Fruit fly (Drosophila melanogaster) whole organism, wandering third instar larva: ENCODE data around the gene hiro.
A peak's percentile ranks its signal among the peaks of the same experiment; 100 is the strongest.

ENCODE experiments used
- Abd-B ChIP-seq: fragments of >200 bp; optimal IDR thresholded peaks from 2 replicates; lab custom pipeline; 2017; ENCODE audit warnings: missing biosample characterization, missing genetic modification characterization
- CG32264 ChIP-seq: fragments of 200-800 bp; sonication (Bioruptor generic); optimal IDR thresholded peaks from 2 replicates; lab custom pipeline; 2016; ENCODE audit warnings: missing biosample characterization, missing genetic modification characterization
- CG9705 ChIP-seq: fragments of 200-800 bp; sonication (Bioruptor generic); optimal IDR thresholded peaks from 2 replicates; lab custom pipeline; 2018; ENCODE audit warnings: missing biosample characterization, mild to moderate bottlenecking, missing genetic modification characterization
- CrebA ChIP-seq: fragments of 200-800 bp; sonication (Bioruptor generic); optimal IDR thresholded peaks from 2 replicates; lab custom pipeline; 2016; ENCODE audit warnings: missing biosample characterization, mild to moderate bottlenecking, missing genetic modification characterization, borderline replicate concordance
- Dfd ChIP-seq: fragments of >200 bp; optimal IDR thresholded peaks from 2 replicates; lab custom pipeline; 2017; ENCODE audit warnings: missing biosample characterization, missing genetic modification characterization
- Dif ChIP-seq: fragments of 200-275, 200-300 bp; sonication (Bioruptor generic); optimal IDR thresholded peaks from 2 replicates; lab custom pipeline; 2018; ENCODE audit warnings: missing biosample characterization, missing genetic modification characterization; ENCODE audit not compliant: partially characterized antibody
- GATAd ChIP-seq: sonication (Bioruptor generic); optimal IDR thresholded peaks from 2 replicates; lab custom pipeline; 2016; ENCODE audit warnings: missing biosample characterization, missing genetic modification characterization
- HLH106 ChIP-seq: fragments of 200-800 bp; optimal IDR thresholded peaks from 3 replicates; lab custom pipeline; 2019; ENCODE audit warnings: missing biosample characterization, mild to moderate bottlenecking, missing genetic modification characterization, moderate library complexity
- Hnf4 ChIP-seq: fragments of 200-800 bp; sonication (Bioruptor generic); optimal IDR thresholded peaks from 2 replicates; lab custom pipeline; 2016; ENCODE audit warnings: missing biosample characterization, mild to moderate bottlenecking, missing genetic modification characterization
- Hr78 ChIP-seq: fragments of >200 bp; optimal IDR thresholded peaks from 2 replicates; lab custom pipeline; 2017; ENCODE audit warnings: missing biosample characterization, missing genetic modification characterization
- Hr83 ChIP-seq: fragments of 200-300 bp; sonication (Bioruptor generic); optimal IDR thresholded peaks from 2 replicates; lab custom pipeline; 2016; ENCODE audit warnings: missing biosample characterization, mild to moderate bottlenecking, missing genetic modification characterization, moderate library complexity; ENCODE audit not compliant: poor library complexity, severe bottlenecking
- Jra ChIP-seq: sonication (Bioruptor generic); optimal IDR thresholded peaks from 2 replicates; lab custom pipeline; 2016; ENCODE audit warnings: missing biosample characterization, missing genetic modification characterization
- Mio ChIP-seq: sonication (Bioruptor generic); optimal IDR thresholded peaks from 2 replicates; lab custom pipeline; 2016; ENCODE audit warnings: missing biosample characterization, missing genetic modification characterization
- Myc ChIP-seq: fragments of >200 bp; optimal IDR thresholded peaks from 2 replicates; lab custom pipeline; 2017
- N ChIP-seq: fragments of >200 bp; optimal IDR thresholded peaks from 2 replicates; lab custom pipeline; 2018; ENCODE audit warnings: missing biosample characterization, missing external identifiers, missing genetic modification characterization
- OdsH ChIP-seq: fragments of 200-800 bp; sonication (Bioruptor generic); optimal IDR thresholded peaks from 2 replicates; lab custom pipeline; 2016; ENCODE audit warnings: missing biosample characterization, mild to moderate bottlenecking, missing genetic modification characterization
- Rel ChIP-seq, 2 experiments: fragments of 200-800 bp; sonication (Bioruptor generic) in 1 of 2; optimal IDR thresholded peaks; 2 replicates in 1 of 2; 3 replicates in 1 of 2; lab custom pipeline; 2016 to 2019; ENCODE audit warnings: mild to moderate bottlenecking in 2 of 2, missing biosample characterization in 2 of 2, missing genetic modification characterization in 2 of 2, moderate library complexity in 1 of 2
- Sp1 ChIP-seq: fragments of 200-800 bp; sonication (Bioruptor generic); optimal IDR thresholded peaks from 3 replicates; lab custom pipeline; 2019; ENCODE audit warnings: missing biosample characterization, mild to moderate bottlenecking, missing genetic modification characterization, moderate library complexity
- Vsx2 ChIP-seq: fragments of 200-300, 225-300 bp; sonication (Bioruptor generic); optimal IDR thresholded peaks from 2 replicates; lab custom pipeline; 2018; ENCODE audit warnings: missing biosample characterization, missing genetic modification characterization; ENCODE audit not compliant: partially characterized antibody
- br ChIP-seq: fragments of 200-800 bp; sonication (Bioruptor generic); optimal IDR thresholded peaks from 2 replicates; lab custom pipeline; 2016; ENCODE audit warnings: missing biosample characterization, missing genetic modification characterization
- brk ChIP-seq: fragments of 200-800 bp; sonication (Bioruptor generic); optimal IDR thresholded peaks from 2 replicates; lab custom pipeline; 2016; ENCODE audit warnings: missing biosample characterization, mild to moderate bottlenecking, missing genetic modification characterization
- dl ChIP-seq, 2 experiments: fragments of 175-275, 200-275 bp in 1 of 2; fragments of 200-275 bp in 1 of 2; sonication (Bioruptor generic); optimal IDR thresholded peaks; lab custom pipeline; 2018; ENCODE audit warnings: mild to moderate bottlenecking in 2 of 2, missing biosample characterization in 2 of 2, missing genetic modification characterization in 2 of 2, moderate library complexity in 2 of 2; ENCODE audit not compliant: partially characterized antibody in 2 of 2, insufficient read depth in 1 of 2
- dmrt93B ChIP-seq: fragments of 200-800 bp; sonication (Bioruptor generic); optimal IDR thresholded peaks from 2 replicates; lab custom pipeline; 2018; ENCODE audit warnings: missing biosample characterization, mild to moderate bottlenecking, missing genetic modification characterization
- dsf ChIP-seq: sonication (Bioruptor generic); optimal IDR thresholded peaks from 2 replicates; lab custom pipeline; 2016; ENCODE audit warnings: missing biosample characterization, missing genetic modification characterization, borderline replicate concordance
- ey ChIP-seq: fragments of 200-800 bp; sonication (Bioruptor generic); optimal IDR thresholded peaks from 2 replicates; lab custom pipeline; 2016; ENCODE audit warnings: missing biosample characterization, missing genetic modification characterization
- foxo ChIP-seq, 2 experiments: fragments of 200-800 bp; sonication (Bioruptor generic); optimal IDR thresholded peaks; 2 replicates in 1 of 2; 3 replicates in 1 of 2; lab custom pipeline; 2016 to 2017; ENCODE audit warnings: missing biosample characterization in 2 of 2, missing genetic modification characterization in 2 of 2
- fru ChIP-seq: fragments of 200-800 bp; sonication (Bioruptor generic); optimal IDR thresholded peaks from 3 replicates; lab custom pipeline; 2016; ENCODE audit warnings: missing biosample characterization, mild to moderate bottlenecking, missing genetic modification characterization
- h ChIP-seq: fragments of 200-800 bp; sonication (Bioruptor generic); optimal IDR thresholded peaks from 3 replicates; lab custom pipeline; 2016; ENCODE audit warnings: missing biosample characterization, mild to moderate bottlenecking, missing genetic modification characterization
- jim ChIP-seq: fragments of 175-275, 200-325 bp; sonication (Bioruptor generic); optimal IDR thresholded peaks from 2 replicates; lab custom pipeline; 2016; ENCODE audit warnings: missing biosample characterization, mild to moderate bottlenecking, missing genetic modification characterization
- lola ChIP-seq: fragments of >200 bp; optimal IDR thresholded peaks from 2 replicates; lab custom pipeline; 2017; ENCODE audit warnings: missing biosample characterization, missing genetic modification characterization
- pan ChIP-seq: fragments of >200 bp; optimal IDR thresholded peaks from 2 replicates; lab custom pipeline; 2017
- psq ChIP-seq: fragments of 200-800 bp; sonication (Bioruptor generic); optimal IDR thresholded peaks from 3 replicates; lab custom pipeline; 2017; ENCODE audit warnings: missing biosample characterization, mild to moderate bottlenecking, missing genetic modification characterization, moderate library complexity
- rgr ChIP-seq: fragments of 200-800 bp; sonication (Bioruptor generic); optimal IDR thresholded peaks from 3 replicates; lab custom pipeline; 2016; ENCODE audit warnings: missing biosample characterization, mild to moderate bottlenecking, missing genetic modification characterization
- sage ChIP-seq: fragments of 200-800 bp; sonication (Bioruptor generic); optimal IDR thresholded peaks from 2 replicates; lab custom pipeline; 2016; ENCODE audit warnings: missing biosample characterization, mild to moderate bottlenecking, missing genetic modification characterization
- sv ChIP-seq: fragments of 200-800 bp; sonication (Bioruptor generic); optimal IDR thresholded peaks from 3 replicates; lab custom pipeline; 2016; ENCODE audit warnings: missing biosample characterization, missing genetic modification characterization
- tai ChIP-seq: sonication (Bioruptor generic); optimal IDR thresholded peaks from 2 replicates; lab custom pipeline; 2016; ENCODE audit warnings: missing biosample characterization, missing genetic modification characterization
- usp ChIP-seq: fragments of >200 bp; optimal IDR thresholded peaks from 2 replicates; lab custom pipeline; 2017; ENCODE audit warnings: missing biosample characterization, missing genetic modification characterization
- woc ChIP-seq: sonication (Bioruptor generic); optimal IDR thresholded peaks from 2 replicates; lab custom pipeline; 2016; ENCODE audit warnings: missing biosample characterization, mild to moderate bottlenecking, missing genetic modification characterization

The hiro gene

dm6 chr3L:725527-726191 is 37.9 kb upstream of the hiro start:
- TF ChIP-seq Hr83 (GFP tag; lab: Kevin White, UChicago) (peak; percentile 11), CrebA (peak; percentile 33), h (GFP tag; lab: Kevin White, UChicago) (peak; percentile 89), dmrt93B (peak; percentile 62), rgr (GFP tag; lab: Kevin White, UChicago) (peak; percentile 87), Sp1 (peak; percentile 82), Dfd (no peak), br (peak; percentile 83), pan (lab: Kevin White, UChicago) (no peak), jim (GFP tag; lab: Kevin White, UChicago) (no peak), usp (no peak), HLH106 (tag; lab: Kevin White, UChicago) (peak; percentile 75), sv (GFP tag; lab: Kevin White, UChicago) (peak; percentile 53), woc (GFP tag; lab: Kevin White, UChicago) (peak; percentile 64), lola (GFP tag; lab: Kevin White, UChicago) (no peak), ey (GFP tag; lab: Kevin White, UChicago) (peak; percentile 87), Hnf4 (GFP tag; lab: Kevin White, UChicago) (peak; percentile 85), Jra (peak; percentile 52), tai (GFP tag; lab: Kevin White, UChicago) (peak; percentile 24), CG32264 (GFP tag; lab: Kevin White, UChicago) (peak; percentile 71), CG9705 (GFP tag; lab: Kevin White, UChicago) (no peak), dsf (GFP tag; lab: Kevin White, UChicago) (no peak), Hr78 (GFP tag; lab: Kevin White, UChicago) (no peak), sage (peak; percentile 70), dl (GFP tag; optimal IDR thresholded peaks at IDR 0.05; lab: Kevin White, UChicago; ENCODE audit: insufficient read depth in 1 of 2, partially characterized antibody in 2 of 2) (no peak), brk (GFP tag; lab: Kevin White, UChicago) (peak; percentile 73), psq (peak; percentile 70), Rel (GFP tag; optimal IDR thresholded peaks at IDR 0.05; lab: Kevin White, UChicago) (no peak), Rel (tag; optimal IDR thresholded peaks at IDR 0.05; lab: Kevin White, UChicago) (peak; percentile 85), foxo (GFP tag; optimal IDR thresholded peaks at IDR 0.05; lab: Kevin White, UChicago) (peak in 1 of 2 experiments; percentile 89), Dif (no peak), Vsx2 (GFP tag; lab: Kevin White, UChicago) (no peak), fru (GFP tag; lab: Kevin White, UChicago) (peak; percentile 87), Mio (GFP tag; lab: Kevin White, UChicago) (peak; percentile 3), OdsH (GFP tag; lab: Kevin White, UChicago) (peak; percentile 84)
- TF ChIP-seq, all 38 proteins: peak for 23

- no peak for TF ChIP-seq pan (lab: Kevin White, UChicago)
- TF ChIP-seq Myc (lab: Kevin White, UChicago), result no peak
- TF ChIP-seq HLH106 (tag; lab: Kevin White, UChicago), result peak; percentile 87
- TF ChIP-seq ey (GFP tag; lab: Kevin White, UChicago), result peak; percentile 89
- TF ChIP-seq Hr83 (GFP tag; lab: Kevin White, UChicago), result no peak
- TF ChIP-seq Hr78 (GFP tag; lab: Kevin White, UChicago), result no peak
- TF ChIP-seq Hnf4 (GFP tag; lab: Kevin White, UChicago), result peak; percentile 91
- TF ChIP-seq Mio (GFP tag; lab: Kevin White, UChicago), result peak; percentile 47
- peak; percentile 66 for TF ChIP-seq CG9705 (GFP tag; lab: Kevin White, UChicago)
- peak; percentile 84 for TF ChIP-seq tai (GFP tag; lab: Kevin White, UChicago)
- no peak for TF ChIP-seq Dfd
- no peak for TF ChIP-seq CrebA
- peak; percentile 82 for TF ChIP-seq woc (GFP tag; lab: Kevin White, UChicago)
- peak; percentile 79 for TF ChIP-seq CG32264 (GFP tag; lab: Kevin White, UChicago)
- no peak for TF ChIP-seq Abd-B (GFP tag; lab: Kevin White, UChicago)
- peak; percentile 94 for TF ChIP-seq fru (GFP tag; lab: Kevin White, UChicago)
- TF ChIP-seq brk (GFP tag; lab: Kevin White, UChicago), result peak; percentile 82
- no peak for TF ChIP-seq Dif
- TF ChIP-seq Jra, result peak; percentile 88
- peak; percentile 92 for TF ChIP-seq sv (GFP tag; lab: Kevin White, UChicago)
- no peak for TF ChIP-seq Vsx2 (GFP tag; lab: Kevin White, UChicago)
- TF ChIP-seq foxo (GFP tag; optimal IDR thresholded peaks at IDR 0.05; lab: Kevin White, UChicago), result peak; percentile 57 to 96
- TF ChIP-seq GATAd (GFP tag; lab: Kevin White, UChicago), result no peak
- TF ChIP-seq OdsH (GFP tag; lab: Kevin White, UChicago), result peak; percentile 92
- TF ChIP-seq jim (GFP tag; lab: Kevin White, UChicago), result no peak
- TF ChIP-seq h (GFP tag; lab: Kevin White, UChicago), result peak; percentile 94
- TF ChIP-seq dmrt93B, result peak; percentile 77
- TF ChIP-seq psq, result peak; percentile 85
- peak; percentile 88 for TF ChIP-seq sage
- no peak for TF ChIP-seq N (GFP tag; lab: Kevin White, UChicago)
- peak; percentile 91 for TF ChIP-seq rgr (GFP tag; lab: Kevin White, UChicago)
- TF ChIP-seq Rel (GFP tag; optimal IDR thresholded peaks at IDR 0.05; lab: Kevin White, UChicago), result peak; percentile 74
- TF ChIP-seq Rel (tag; optimal IDR thresholded peaks at IDR 0.05; lab: Kevin White, UChicago), result peak; percentile 67
- TF ChIP-seq dsf (GFP tag; lab: Kevin White, UChicago), result peak; percentile 39
- TF ChIP-seq lola (GFP tag; lab: Kevin White, UChicago), result no peak
- no peak for TF ChIP-seq usp
- TF ChIP-seq br, result peak; percentile 95
- peak; percentile 88 for TF ChIP-seq Sp1
Measured at dm6 chr3L:724518-725341, 37.0 kb upstream of the hiro start.
